Worm (Caenorhabditis elegans) whole organism, L4 larva: ENCODE data around the gene glb-22.

Experiments used
- R02D3.7 ChIP-seq: fragments of 150-350 bp; sonication (generic microtip); optimal IDR thresholded peaks from 3 replicates; lab custom pipeline; 2014; ENCODE audit warnings: missing biosample characterization, missing genetic modification characterization
- nhr-11 ChIP-seq: fragments of 150-350 bp; optimal IDR thresholded peaks from 2 replicates; lab custom pipeline; 2014; ENCODE audit warnings: missing biosample characterization, missing genetic modification characterization
- nhr-42 ChIP-seq: fragments of 200-800 bp; sonication (Bioruptor generic); IDR thresholded peaks from 2 replicates; pipeline ENCODE4 v1.3.6; 2022; ENCODE audit warnings: missing genetic modification characterization, missing compliant biosample characterization
- zip-11 ChIP-seq: fragments of 200-800 bp; sonication (Bioruptor generic); IDR thresholded peaks from 2 replicates; pipeline ENCODE4 v1.3.6; 2022; ENCODE audit warnings: missing genetic modification characterization, missing compliant biosample characterization

DNA sequence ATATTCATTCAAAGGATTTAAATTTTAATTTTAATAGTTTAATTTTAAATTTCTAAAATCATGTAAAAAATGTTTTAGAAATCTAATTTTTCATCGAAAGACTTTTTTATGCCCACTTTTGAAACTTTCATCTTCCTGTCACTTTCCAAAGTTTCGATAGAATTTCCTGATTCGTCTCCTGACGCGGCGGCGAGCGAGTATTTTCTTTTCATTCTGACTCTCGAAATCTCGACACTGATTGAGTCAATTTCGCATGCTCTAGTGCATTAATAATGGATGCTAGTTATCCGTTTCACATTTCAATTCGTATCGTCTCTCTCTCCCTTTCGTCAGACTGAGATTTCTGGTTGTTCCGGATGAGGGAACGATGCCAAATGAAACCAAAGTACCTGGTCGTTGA, 48.8 kb downstream of the glb-22 start:
- TF ChIP-seq zip-11 (GFP tag; lab: Robert Waterston, UW) (no peak), R02D3.7 (tag; lab: Kevin White, UChicago) (no peak), nhr-11 (no peak), nhr-42 (GFP tag; lab: Robert Waterston, UW) (no peak)
